Fruit fly (Drosophila melanogaster) whole organism, prepupa: ENCODE results near the gene Ero1L.

Source experiments
- CG10669 ChIP-seq: fragments of 200-800 bp; sonication (Bioruptor generic); optimal IDR thresholded peaks from 3 replicates; lab custom pipeline; 2018; ENCODE audit warnings: missing biosample characterization, mild to moderate bottlenecking, missing genetic modification characterization, moderate library complexity
- CG15336 ChIP-seq: fragments of 200-800 bp; sonication (Bioruptor generic); IDR thresholded peaks from 2 replicates; pipeline ENCODE4 v1.3.6; 2022; ENCODE audit warnings: missing biosample characterization, missing genetic modification characterization
- CG16779 ChIP-seq: fragments of 200-800 bp; sonication (Bioruptor generic); optimal IDR thresholded peaks from 3 replicates; lab custom pipeline; 2017; ENCODE audit warnings: missing biosample characterization, mild to moderate bottlenecking, missing genetic modification characterization
- CG3919 ChIP-seq: fragments of 200-800 bp; sonication (Bioruptor generic); optimal IDR thresholded peaks from 3 replicates; lab custom pipeline; 2016; ENCODE audit warnings: missing biosample characterization, missing genetic modification characterization
- CG6276 ChIP-seq: fragments of 200-800 bp; sonication (Bioruptor generic); optimal IDR thresholded peaks from 2 replicates; lab custom pipeline; 2017; ENCODE audit warnings: missing biosample characterization, mild to moderate bottlenecking, missing genetic modification characterization
- CG6808 ChIP-seq: fragments of 200-800 bp; sonication (Bioruptor generic); optimal IDR thresholded peaks from 3 replicates; lab custom pipeline; 2017; ENCODE audit warnings: missing biosample characterization, missing genetic modification characterization, mild to moderate bottlenecking, moderate library complexity, missing genetic modification reagents
- CG6854 ChIP-seq: fragments of 200-800 bp; sonication (Bioruptor generic); optimal IDR thresholded peaks from 2 replicates; lab custom pipeline; 2017; ENCODE audit warnings: missing biosample characterization, mild to moderate bottlenecking, missing genetic modification characterization
- Eip75B ChIP-seq: fragments of 200-800 bp; sonication (Bioruptor generic); optimal IDR thresholded peaks from 3 replicates; lab custom pipeline; 2016; ENCODE audit warnings: missing biosample characterization, missing genetic modification characterization
- Sox15 ChIP-seq: fragments of 200-800 bp; sonication (Bioruptor generic); optimal IDR thresholded peaks from 3 replicates; lab custom pipeline; 2016; ENCODE audit warnings: missing biosample characterization, missing genetic modification characterization
- fd85E ChIP-seq: fragments of 200-800 bp; sonication (Bioruptor generic); optimal IDR thresholded peaks from 3 replicates; lab custom pipeline; 2016; ENCODE audit warnings: missing biosample characterization, missing genetic modification characterization
- pdm3 ChIP-seq: fragments of 200-800 bp; sonication (Bioruptor generic); optimal IDR thresholded peaks from 3 replicates; lab custom pipeline; 2016; ENCODE audit warnings: missing biosample characterization, missing genetic modification characterization
- topi ChIP-seq: fragments of 200-800 bp; sonication (Bioruptor generic); optimal IDR thresholded peaks from 3 replicates; lab custom pipeline; 2016; ENCODE audit warnings: missing biosample characterization, missing genetic modification characterization

- no peak for TF ChIP-seq CG15336 (GFP tag; lab: Robert Waterston, UW)
- TF ChIP-seq topi (GFP tag; lab: Kevin White, UChicago): no peak
- no peak for TF ChIP-seq CG16779 (tag; lab: Kevin White, UChicago)
- no peak for TF ChIP-seq CG6808 (GFP tag; lab: Kevin White, UChicago)
- no peak for TF ChIP-seq CG6854 (GFP tag; lab: Kevin White, UChicago)
- no peak for TF ChIP-seq Sox15
- no peak for TF ChIP-seq fd85E
- no peak for TF ChIP-seq CG6276
- no peak for TF ChIP-seq CG10669 (GFP tag; lab: Kevin White, UChicago)
- TF ChIP-seq pdm3 (GFP tag; lab: Kevin White, UChicago): no peak
- TF ChIP-seq CG3919 (GFP tag; lab: Kevin White, UChicago): no peak
- TF ChIP-seq Eip75B: no peak
Measured at dm6 chr3L:4209078-4209477, 38.9 kb downstream of the Ero1L start, which contains the start of gene Cpr64Aa.
